Fruit fly (Drosophila melanogaster): ENCODE results near the gene loco.
A peak's percentile ranks its signal among the peaks of the same experiment; 100 is the strongest.

The loco gene

dm6 chr3R:22609185-22609584 lies 30.0 kb downstream of the loco start, which contains the start of gene CG13843:
TSS of gene CG13843 (plus strand) at chr3R:22609485.
- TF ChIP-seq croc (GFP tag; conservative IDR thresholded peaks at IDR 0.05) = no peak
- no peak for TF ChIP-seq Eip74EF (GFP tag; optimal IDR thresholded peaks at IDR 0.05)
- TF ChIP-seq BtbVII (GFP tag; optimal IDR thresholded peaks at IDR 0.05) = no peak
- TF ChIP-seq dmrt99B (tag; optimal IDR thresholded peaks at IDR 0.05) = no peak
- TF ChIP-seq gfzf (GFP tag; optimal IDR thresholded peaks at IDR 0.05) = no peak
- no peak for TF ChIP-seq Lim3 (GFP tag; IDR thresholded peaks at IDR 0.05)
- no peak for TF ChIP-seq CG4424 (GFP tag; optimal IDR thresholded peaks at IDR 0.05)
- TF ChIP-seq CG15011 (GFP tag; optimal IDR thresholded peaks at IDR 0.05) = no peak
- TF ChIP-seq ci (GFP tag; IDR thresholded peaks at IDR 0.05) = no peak
- TF ChIP-seq h (optimal IDR thresholded peaks at IDR 0.05) = no peak
- TF ChIP-seq gsb (GFP tag; IDR thresholded peaks at IDR 0.05) = no peak
- no peak for TF ChIP-seq CG31224 (GFP tag; IDR thresholded peaks at IDR 0.05)
- TF ChIP-seq CG11247 (GFP tag; IDR thresholded peaks at IDR 0.05) = no peak
- TF ChIP-seq CG3407 (GFP tag; optimal IDR thresholded peaks at IDR 0.05) = no peak
- no peak for TF ChIP-seq CG14860 (GFP tag; IDR thresholded peaks at IDR 0.05; ENCODE audit: partially characterized antibody)
- no peak for TF ChIP-seq twi (tag; optimal IDR thresholded peaks at IDR 0.05)
- no peak for TF ChIP-seq CHES-1-like (GFP tag; optimal IDR thresholded peaks at IDR 0.05)

- TF ChIP-seq onecut (GFP tag; IDR thresholded peaks at IDR 0.05) = no peak
- no peak for TF ChIP-seq dm (GFP tag; optimal IDR thresholded peaks at IDR 0.05)
- no peak for TF ChIP-seq CG12299 (tag; optimal IDR thresholded peaks at IDR 0.05)
- no peak for TF ChIP-seq Nf-YC (tag; optimal IDR thresholded peaks at IDR 0.05)
- TF ChIP-seq Dfd (GFP tag; optimal IDR thresholded peaks at IDR 0.05) = peak in 1 of 2 experiments; percentile 23
These were observed 36.4 kb downstream of the loco start for dm6 chr3R:22602783-22603182.

dm6 chr3R:22598759-22599158 lies 40.4 kb downstream of the loco start:
- TF ChIP-seq CG1233 (GFP tag; optimal IDR thresholded peaks at IDR 0.05) (no peak), Ets65A (GFP tag) (peak; percentile 7), Bgb (GFP tag; IDR thresholded peaks at IDR 0.05; ENCODE audit: partially characterized antibody) (no peak), sr (GFP tag; IDR thresholded peaks at IDR 0.05) (peak; percentile 93), lilli (GFP tag; optimal IDR thresholded peaks at IDR 0.05) (no peak), CG10543 (GFP tag; optimal IDR thresholded peaks at IDR 0.05) (peak; percentile 62), chinmo (GFP tag; IDR thresholded peaks at IDR 0.05; ENCODE audit: partially characterized antibody) (0 out of 4 replicates have a peak, but pooled peaks have one; percentile 31), ftz-f1 (GFP tag; optimal IDR thresholded peaks at IDR 0.05) (peak; percentile 61), hb (GFP tag; IDR thresholded peaks at IDR 0.05; ENCODE audit: partially characterized antibody) (0 out of 3 replicates have a peak, but pooled peaks have one; percentile 43), crol (GFP tag; IDR thresholded peaks at IDR 0.05) (0 out of 2 replicates have a peak, but pooled peaks have one; percentile 39), Sox102F (GFP tag; optimal IDR thresholded peaks at IDR 0.05) (no peak), Med (GFP tag) (peak; percentile 1)

- TF ChIP-seq CG10959 (GFP tag; IDR thresholded peaks at IDR 0.05) = peak; percentile 56
- no peak for TF ChIP-seq CG11723 (GFP tag; optimal IDR thresholded peaks at IDR 0.05)
- TF ChIP-seq CG5180 (GFP tag; optimal IDR thresholded peaks at IDR 0.05) = no peak
- TF ChIP-seq CG2199 (GFP tag; IDR thresholded peaks at IDR 0.05) = 0 out of 3 replicates have a peak, but pooled peaks have one; percentile 80
- no peak for TF ChIP-seq CG6765 (GFP tag; optimal IDR thresholded peaks at IDR 0.05)
- TF ChIP-seq p53 (GFP tag; optimal IDR thresholded peaks at IDR 0.05) = peak; percentile 24
- TF ChIP-seq dati (GFP tag; IDR thresholded peaks at IDR 0.05) = peak; percentile 54; the same call in 1 of the 2 replicates
- TF ChIP-seq MTF-1 (GFP tag; optimal IDR thresholded peaks at IDR 0.05; ENCODE audit: borderline replicate concordance) = peak; percentile 45
- peak; percentile 35 for TF ChIP-seq CG9727 (GFP tag; optimal IDR thresholded peaks at IDR 0.05)
- TF ChIP-seq CG4854 (GFP tag; optimal IDR thresholded peaks at IDR 0.05) = no peak
- no peak for TF ChIP-seq CG10321 (GFP tag; IDR thresholded peaks at IDR 0.05)
- TF ChIP-seq run (tag; optimal IDR thresholded peaks at IDR 0.05) = peak; percentile 28
- TF ChIP-seq Lpt (GFP tag; optimal IDR thresholded peaks at IDR 0.05) = no peak
- TF ChIP-seq CG12219 (GFP tag; optimal IDR thresholded peaks at IDR 0.05) = no peak
These were observed 41.7 kb downstream of the loco start for dm6 chr3R:22597344-22597954.
